Worm (Caenorhabditis elegans): ENCODE results near the gene gap-2.

gap-2 gene

ce11 chrX:9555238-9555637, 83.0 kb downstream of the gap-2 start:
- TF ChIP-seq ama-1 (optimal IDR thresholded peaks at IDR 0.05): no peak

- no peak for TF ChIP-seq ztf-16 (tag; optimal IDR thresholded peaks at IDR 0.05)
- no peak for TF ChIP-seq ceh-31 (tag; optimal IDR thresholded peaks at IDR 0.05)
- TF ChIP-seq lin-11 (tag; optimal IDR thresholded peaks at IDR 0.05): no peak
- TF ChIP-seq ceh-19 (GFP tag; optimal IDR thresholded peaks at IDR 0.05): no peak
- TF ChIP-seq ttx-3 (tag; optimal IDR thresholded peaks at IDR 0.05): no peak
- no peak for TF ChIP-seq dmd-4 (tag; optimal IDR thresholded peaks at IDR 0.05; ENCODE audit: borderline replicate concordance)
- TF ChIP-seq pha-2 (tag; optimal IDR thresholded peaks at IDR 0.05): no peak
- TF ChIP-seq nfya-1 (tag; optimal IDR thresholded peaks at IDR 0.05): no peak
- TF ChIP-seq unc-42 (tag; optimal IDR thresholded peaks at IDR 0.05): no peak
- no peak for TF ChIP-seq ref-2 (tag; optimal IDR thresholded peaks at IDR 0.05)
- no peak for TF ChIP-seq fkh-6 (tag; optimal IDR thresholded peaks at IDR 0.05)
- TF ChIP-seq C08G9.2 (tag; optimal IDR thresholded peaks at IDR 0.05): no peak
- TF ChIP-seq unc-3 (GFP tag; conservative IDR thresholded peaks at IDR 0.05): no peak
- TF ChIP-seq unc-3 (tag; optimal IDR thresholded peaks at IDR 0.05): no peak
- TF ChIP-seq mec-3 (tag; optimal IDR thresholded peaks at IDR 0.05; ENCODE audit: borderline replicate concordance): no peak
- no peak for TF ChIP-seq npax-4 (tag; optimal IDR thresholded peaks at IDR 0.05)
- TF ChIP-seq eyg-1 (tag; optimal IDR thresholded peaks at IDR 0.05): no peak
- no peak for TF ChIP-seq sdc-2 (tag; optimal IDR thresholded peaks at IDR 0.05)
- TF ChIP-seq nhr-11 (tag; optimal IDR thresholded peaks at IDR 0.05): no peak
- no peak for TF ChIP-seq ceh-9 (tag; optimal IDR thresholded peaks at IDR 0.05)
- no peak for TF ChIP-seq hlh-6 (tag; optimal IDR thresholded peaks at IDR 0.05)
These were observed 83.8 kb downstream of the gap-2 start for ce11 chrX:9556038-9556437.

- no peak for TF ChIP-seq K09A11.1 (tag; optimal IDR thresholded peaks at IDR 0.05; ENCODE audit: insufficient read depth)
- no peak for TF ChIP-seq rnt-1 (tag; optimal IDR thresholded peaks at IDR 0.05)
- no peak for TF ChIP-seq unc-55 (GFP tag; optimal IDR thresholded peaks at IDR 0.05)
- peak; percentile 35 for TF ChIP-seq elt-2 (tag; optimal IDR thresholded peaks at IDR 0.05)
- no peak for TF ChIP-seq ceh-31 (tag; optimal IDR thresholded peaks at IDR 0.05)
- TF ChIP-seq madf-2 (tag; optimal IDR thresholded peaks at IDR 0.05): no peak
These were observed 88.7 kb downstream of the gap-2 start for ce11 chrX:9560931-9561330.

- TF ChIP-seq sox-4 (tag; optimal IDR thresholded peaks at IDR 0.05): no peak
- TF ChIP-seq ceh-31 (tag; optimal IDR thresholded peaks at IDR 0.05): no peak
- TF ChIP-seq pax-1 (tag; optimal IDR thresholded peaks at IDR 0.05): no peak
- TF ChIP-seq C08G9.2 (tag; optimal IDR thresholded peaks at IDR 0.05): no peak
- no peak for TF ChIP-seq ama-1 (optimal IDR thresholded peaks at IDR 0.05)
- no peak for TF ChIP-seq ets-4 (tag; optimal IDR thresholded peaks at IDR 0.05)
- TF ChIP-seq lim-6 (tag; optimal IDR thresholded peaks at IDR 0.05): no peak
- TF ChIP-seq ahr-1 (tag; optimal IDR thresholded peaks at IDR 0.05): no peak
- TF ChIP-seq ceh-45 (GFP tag; IDR thresholded peaks at IDR 0.05): no peak
- no peak for TF ChIP-seq unc-55 (GFP tag; optimal IDR thresholded peaks at IDR 0.05)
- no peak for TF ChIP-seq T23F11.4 (GFP tag; optimal IDR thresholded peaks at IDR 0.05)
- TF ChIP-seq tbx-2 (tag; optimal IDR thresholded peaks at IDR 0.05): no peak
- TF ChIP-seq che-1 (tag; optimal IDR thresholded peaks at IDR 0.05): no peak
- no peak for TF ChIP-seq pha-4 (tag; optimal IDR thresholded peaks at IDR 0.05)
These were observed 93.6 kb downstream of the gap-2 start, which contains the start of gene moc-5 for ce11 chrX:9565881-9566280. moc-5 (minus strand) TSS chrX:9565981.

All from whole organism, late embryonic.